Fruit fly (Drosophila melanogaster) whole organism, embryonic: Measurements from ENCODE around the gene Bili.
A peak's percentile ranks its signal among the peaks of the same experiment; 100 is the strongest.

ENCODE experiments used
- B-H1 ChIP-seq: fragments of 200-800 bp; sonication (Bioruptor generic); IDR thresholded peaks from 3 replicates; pipeline ENCODE4 v1.3.6; 2022; ENCODE audit warnings: missing biosample characterization, missing genetic modification characterization
- B-H2 ChIP-seq: fragments of 200-800 bp; sonication (Bioruptor generic); optimal IDR thresholded peaks from 2 replicates; lab custom pipeline; 2018; ENCODE audit warnings: missing biosample characterization, mild to moderate bottlenecking, missing genetic modification characterization
- Bdp1 ChIP-seq: fragments of 200-800 bp; sonication (Bioruptor generic); optimal IDR thresholded peaks from 3 replicates; lab custom pipeline; 2016; ENCODE audit warnings: missing biosample characterization, missing genetic modification characterization
- Blimp-1 ChIP-seq: fragments of 200-800 bp; sonication (Bioruptor generic); optimal IDR thresholded peaks from 3 replicates; lab custom pipeline; 2018; ENCODE audit warnings: missing biosample characterization, missing genetic modification characterization, mild to moderate bottlenecking, moderate library complexity, missing genetic modification reagents
- CG10209 ChIP-seq: fragments of 200-800 bp; sonication (Bioruptor generic); optimal IDR thresholded peaks from 3 replicates; lab custom pipeline; 2017; ENCODE audit warnings: missing biosample characterization, mild to moderate bottlenecking, missing genetic modification characterization, missing genetic modification reagents
- CG10565 ChIP-seq: fragments of 200-800 bp; sonication (Bioruptor generic); optimal IDR thresholded peaks from 3 replicates; lab custom pipeline; 2016; ENCODE audit warnings: missing biosample characterization, mild to moderate bottlenecking, missing genetic modification characterization
- CG13296 ChIP-seq: fragments of 200-800 bp; sonication (Bioruptor generic); optimal IDR thresholded peaks from 3 replicates; lab custom pipeline; 2018; ENCODE audit warnings: missing biosample characterization, mild to moderate bottlenecking, missing genetic modification characterization
- CG17802 ChIP-seq: fragments of 200-800 bp; sonication (Bioruptor generic); optimal IDR thresholded peaks from 2 replicates; lab custom pipeline; 2018; ENCODE audit warnings: missing biosample characterization, mild to moderate bottlenecking, missing genetic modification characterization, moderate library complexity
- CG18011 ChIP-seq: fragments of 200-800 bp; sonication (Bioruptor generic); optimal IDR thresholded peaks from 2 replicates; lab custom pipeline; 2017; ENCODE audit warnings: missing biosample characterization, missing genetic modification characterization, mild to moderate bottlenecking, moderate library complexity, missing genotype
- CG2202 ChIP-seq: fragments of 200-800 bp; sonication (Bioruptor generic); optimal IDR thresholded peaks from 2 replicates; lab custom pipeline; 2018; ENCODE audit warnings: missing biosample characterization, mild to moderate bottlenecking, missing genetic modification characterization
- CG31365 ChIP-seq: fragments of 200-800 bp; sonication (Bioruptor generic); optimal IDR thresholded peaks from 2 replicates; lab custom pipeline; 2018; ENCODE audit warnings: missing biosample characterization, mild to moderate bottlenecking, missing genetic modification characterization
- CG31388 ChIP-seq: fragments of 200-800 bp; sonication (Bioruptor generic); optimal IDR thresholded peaks from 2 replicates; lab custom pipeline; 2016; ENCODE audit warnings: missing biosample characterization, missing genetic modification characterization
- CG33557 ChIP-seq: fragments of 200-800 bp; sonication (Bioruptor generic); optimal IDR thresholded peaks from 2 replicates; lab custom pipeline; 2019; ENCODE audit warnings: missing biosample characterization, mild to moderate bottlenecking, missing genetic modification characterization, moderate library complexity
- CG34224 ChIP-seq: fragments of 200-800 bp; sonication (Bioruptor generic); IDR thresholded peaks from 3 replicates; pipeline ENCODE4 v1.3.6; 2022; ENCODE audit warnings: missing biosample characterization, missing genetic modification characterization; ENCODE audit not compliant: partially characterized antibody
- CG6854 ChIP-seq: fragments of 200-800 bp; sonication (Bioruptor generic); optimal IDR thresholded peaks from 3 replicates; lab custom pipeline; 2017; ENCODE audit warnings: missing biosample characterization, mild to moderate bottlenecking, missing genetic modification characterization
- CG7271 ChIP-seq: fragments of 200-800 bp; sonication (Bioruptor generic); optimal IDR thresholded peaks from 2 replicates; lab custom pipeline; 2018; ENCODE audit warnings: missing biosample characterization, mild to moderate bottlenecking, missing genetic modification characterization, moderate library complexity
- CG7839 ChIP-seq: fragments of 200-800 bp; sonication (Bioruptor generic); optimal IDR thresholded peaks from 3 replicates; lab custom pipeline; 2018; ENCODE audit warnings: missing biosample characterization, mild to moderate bottlenecking, missing genetic modification characterization, moderate library complexity
- CG8089 ChIP-seq: fragments of 200-800 bp; sonication (Bioruptor generic); optimal IDR thresholded peaks from 3 replicates; lab custom pipeline; 2016; ENCODE audit warnings: missing biosample characterization, missing genetic modification characterization
- CG8765 ChIP-seq: fragments of 200-800 bp; sonication (Bioruptor generic); IDR thresholded peaks from 2 replicates; pipeline ENCODE4 v1.3.6; 2022; ENCODE audit warnings: missing biosample characterization, missing genetic modification characterization
- CHES-1-like ChIP-seq: fragments of 200-800 bp; sonication (Bioruptor generic); optimal IDR thresholded peaks from 2 replicates; lab custom pipeline; 2016; ENCODE audit warnings: missing biosample characterization, missing genetic modification characterization
- Camta ChIP-seq: fragments of 200-800 bp; sonication (Bioruptor generic); optimal IDR thresholded peaks from 2 replicates; lab custom pipeline; 2016; ENCODE audit warnings: missing biosample characterization, missing genetic modification characterization
- D19A ChIP-seq: fragments of 200-800 bp; optimal IDR thresholded peaks from 3 replicates; lab custom pipeline; 2019; ENCODE audit warnings: missing biosample characterization, mild to moderate bottlenecking, missing genetic modification characterization, moderate library complexity
- Dek ChIP-seq: fragments of 200-800 bp; sonication (Bioruptor generic); optimal IDR thresholded peaks from 3 replicates; lab custom pipeline; 2019; ENCODE audit warnings: missing biosample characterization, mild to moderate bottlenecking, missing genetic modification characterization, moderate library complexity
- GATAe ChIP-seq: fragments of 200-800 bp; sonication (Bioruptor generic); conservative IDR thresholded peaks from 2 replicates; pipeline ENCODE4 v1.3.6; 2022; ENCODE audit warnings: missing biosample characterization, missing genetic modification characterization
- HLH3B ChIP-seq: fragments of 200-800 bp; sonication (Bioruptor generic); IDR thresholded peaks from 2 replicates; pipeline ENCODE4 v1.3.6; 2022; ENCODE audit warnings: missing biosample characterization, missing genetic modification characterization
- Hr3 ChIP-seq: fragments of 200-800 bp; sonication (Bioruptor generic); optimal IDR thresholded peaks from 3 replicates; lab custom pipeline; 2016; ENCODE audit warnings: missing biosample characterization, missing genetic modification characterization
- Lpt ChIP-seq: fragments of >200 bp; optimal IDR thresholded peaks from 2 replicates; lab custom pipeline; 2018; ENCODE audit warnings: missing biosample characterization, missing genetic modification characterization
- NC2α ChIP-seq: fragments of 200-800 bp; sonication (Bioruptor generic); optimal IDR thresholded peaks from 2 replicates; lab custom pipeline; 2016; ENCODE audit warnings: missing biosample characterization, missing genetic modification characterization
- Oli ChIP-seq: fragments of 200-800 bp; sonication (Bioruptor generic); optimal IDR thresholded peaks from 2 replicates; lab custom pipeline; 2018; ENCODE audit warnings: missing biosample characterization, mild to moderate bottlenecking, missing genetic modification characterization, moderate library complexity
- Pdp1 ChIP-seq, 2 experiments: fragments of 200-800 bp; sonication (Bioruptor generic); optimal IDR thresholded peaks; 3 replicates each; lab custom pipeline; 2016; ENCODE audit warnings: missing biosample characterization in 2 of 2, missing genetic modification characterization in 2 of 2, mild to moderate bottlenecking in 1 of 2, moderate library complexity in 1 of 2
- Poxn ChIP-seq: fragments of 200-800 bp; sonication (Bioruptor generic); IDR thresholded peaks from 2 replicates; pipeline ENCODE4 v1.3.6; 2022; ENCODE audit warnings: missing biosample characterization, missing genetic modification characterization
- Sox100B ChIP-seq: fragments of 200-800 bp; sonication (Bioruptor generic); optimal IDR thresholded peaks from 3 replicates; lab custom pipeline; 2018; ENCODE audit warnings: missing biosample characterization, mild to moderate bottlenecking, missing genetic modification characterization
- Spps ChIP-seq: fragments of 200-800 bp; sonication (Bioruptor generic); optimal IDR thresholded peaks from 2 replicates; lab custom pipeline; 2018; ENCODE audit warnings: missing biosample characterization, mild to moderate bottlenecking, missing genetic modification characterization
- Tbp ChIP-seq: fragments of >200 bp; optimal IDR thresholded peaks from 2 replicates; lab custom pipeline; 2018; ENCODE audit warnings: missing biosample characterization, missing genetic modification characterization
- Xbp1 ChIP-seq: fragments of 200-800 bp; sonication (Bioruptor generic); optimal IDR thresholded peaks from 3 replicates; lab custom pipeline; 2016; ENCODE audit warnings: missing biosample characterization, mild to moderate bottlenecking, missing genetic modification characterization
- aop ChIP-seq: fragments of 200-800 bp; sonication (Bioruptor generic); IDR thresholded peaks from 2 replicates; pipeline ENCODE4 v1.3.6; 2022; ENCODE audit warnings: missing biosample characterization, missing genetic modification characterization
- ap ChIP-seq: fragments of 200-800 bp; sonication (Bioruptor generic); IDR thresholded peaks from 2 replicates; pipeline ENCODE4 v1.3.6; 2022; ENCODE audit warnings: missing biosample characterization, missing genetic modification characterization
- br ChIP-seq: fragments of >200 bp; optimal IDR thresholded peaks from 2 replicates; lab custom pipeline; 2017
- chinmo ChIP-seq: fragments of 200-800 bp; sonication (Bioruptor generic); IDR thresholded peaks from 4 replicates; pipeline ENCODE4 v1.3.6; 2022; ENCODE audit warnings: missing biosample characterization, missing genetic modification characterization; ENCODE audit not compliant: partially characterized antibody
- disco-r ChIP-seq: fragments of 200-800 bp; sonication (Bioruptor generic); optimal IDR thresholded peaks from 2 replicates; lab custom pipeline; 2016; ENCODE audit warnings: missing biosample characterization, missing genetic modification characterization
- dysf ChIP-seq: fragments of 200-800 bp; sonication (Bioruptor generic); IDR thresholded peaks from 3 replicates; pipeline ENCODE4 v1.3.6; 2022; ENCODE audit warnings: missing biosample characterization, missing genetic modification characterization
- mam ChIP-seq: fragments of 200-800 bp; sonication (Bioruptor generic); optimal IDR thresholded peaks from 3 replicates; lab custom pipeline; 2016; ENCODE audit warnings: missing biosample characterization, missing genetic modification characterization
- mld ChIP-seq: fragments of 200-800 bp; sonication (Bioruptor generic); IDR thresholded peaks from 3 replicates; pipeline ENCODE4 v1.3.6; 2022; ENCODE audit warnings: missing biosample characterization, missing genetic modification characterization; ENCODE audit not compliant: partially characterized antibody
- odd ChIP-seq: fragments of 200-800 bp; sonication (Bioruptor generic); optimal IDR thresholded peaks from 2 replicates; lab custom pipeline; 2017; ENCODE audit warnings: missing biosample characterization, mild to moderate bottlenecking, missing genetic modification characterization
- org-1 ChIP-seq: fragments of 200-800 bp; sonication (Bioruptor generic); optimal IDR thresholded peaks from 2 replicates; lab custom pipeline; 2017; ENCODE audit warnings: missing biosample characterization, missing genetic modification characterization
- repo ChIP-seq: fragments of 200-800 bp; sonication (Bioruptor generic); optimal IDR thresholded peaks from 2 replicates; lab custom pipeline; 2016; ENCODE audit warnings: missing biosample characterization, missing genetic modification characterization
- rib ChIP-seq: fragments of 200-800 bp; sonication (Bioruptor generic); IDR thresholded peaks from 2 replicates; pipeline ENCODE4 v1.3.6; 2022; ENCODE audit warnings: missing biosample characterization, missing genetic modification characterization
- tna ChIP-seq: fragments of 200-800 bp; sonication (Bioruptor generic); IDR thresholded peaks from 2 replicates; pipeline ENCODE4 v1.3.6; 2022; ENCODE audit warnings: missing biosample characterization, missing genetic modification characterization; ENCODE audit not compliant: partially characterized antibody
- tx ChIP-seq: fragments of 200-800 bp; sonication (Bioruptor generic); optimal IDR thresholded peaks from 2 replicates; lab custom pipeline; 2016; ENCODE audit warnings: missing biosample characterization, missing genetic modification characterization
- unpg ChIP-seq: fragments of 200-800 bp; sonication (Bioruptor generic); optimal IDR thresholded peaks from 3 replicates; lab custom pipeline; 2018; ENCODE audit warnings: missing biosample characterization, mild to moderate bottlenecking, missing genetic modification characterization, moderate library complexity
- usp ChIP-seq: fragments of >200 bp; optimal IDR thresholded peaks from 2 replicates; lab custom pipeline; 2017; ENCODE audit warnings: missing biosample characterization, missing genetic modification characterization
- zfh1 ChIP-seq: fragments of 200-800 bp; sonication (Bioruptor generic); IDR thresholded peaks from 3 replicates; pipeline ENCODE4 v1.3.6; 2022; ENCODE audit warnings: missing biosample characterization, missing genetic modification characterization

The Bili gene

dm6 chr3R:25174244-25174643 is 43.1 kb downstream of the Bili start (continued):
- TF ChIP-seq repo = no peak
- TF ChIP-seq br (lab: Kevin White, UChicago) = no peak
- TF ChIP-seq Sox100B (GFP tag; lab: Kevin White, UChicago) = peak; percentile 12
- TF ChIP-seq odd (GFP tag; lab: Kevin White, UChicago) = no peak
- TF ChIP-seq CG34224 (GFP tag; lab: Robert Waterston, UW) = no peak
- no peak for TF ChIP-seq Lpt (GFP tag; lab: Kevin White, UChicago)
- TF ChIP-seq Tbp (GFP tag; lab: Kevin White, UChicago) = no peak
- TF ChIP-seq mld (GFP tag; lab: Robert Waterston, UW) = no peak
- no peak for TF ChIP-seq Bdp1 (GFP tag; lab: Kevin White, UChicago)
- no peak for TF ChIP-seq CG10565 (GFP tag; lab: Kevin White, UChicago)
- TF ChIP-seq dysf (GFP tag; lab: Robert Waterston, UW) = no peak
- TF ChIP-seq rib (GFP tag; lab: Robert Waterston, UW) = no peak
- TF ChIP-seq CG31388 (GFP tag; lab: Kevin White, UChicago) = no peak
- TF ChIP-seq CG13296 (GFP tag; lab: Kevin White, UChicago) = no peak
- TF ChIP-seq CHES-1-like (GFP tag; lab: Kevin White, UChicago) = no peak
- TF ChIP-seq aop = no peak
- no peak for TF ChIP-seq CG2202 (tag; lab: Kevin White, UChicago)
- no peak for TF ChIP-seq Spps
- TF ChIP-seq Oli = no peak
- TF ChIP-seq GATAe (GFP tag; lab: Robert Waterston, UW) = no peak
- TF ChIP-seq Blimp-1 = peak; percentile 39
- TF ChIP-seq Dek (tag; lab: Kevin White, UChicago) = no peak
- TF ChIP-seq Hr3 (GFP tag; lab: Kevin White, UChicago) = peak; percentile 4
- TF ChIP-seq Camta (GFP tag; lab: Kevin White, UChicago) = no peak
- TF ChIP-seq NC2α (GFP tag; lab: Kevin White, UChicago) = no peak
- TF ChIP-seq CG10209 (GFP tag; lab: Kevin White, UChicago) = no peak
- TF ChIP-seq tna (GFP tag; lab: Robert Waterston, UW) = no peak
- TF ChIP-seq CG6854 (GFP tag; lab: Kevin White, UChicago) = no peak
- TF ChIP-seq org-1 (GFP tag; lab: Kevin White, UChicago) = no peak
- peak; percentile 5 for TF ChIP-seq unpg
- TF ChIP-seq disco-r = no peak
- TF ChIP-seq CG17802 (tag; lab: Kevin White, UChicago) = no peak
- TF ChIP-seq CG8765 (GFP tag; lab: Robert Waterston, UW) = no peak
- no peak for TF ChIP-seq HLH3B (GFP tag; lab: Robert Waterston, UW)
- TF ChIP-seq Poxn (GFP tag; lab: Robert Waterston, UW) = no peak
- TF ChIP-seq B-H2 (GFP tag; lab: Kevin White, UChicago) = no peak
- TF ChIP-seq B-H1 (GFP tag; lab: Robert Waterston, UW) = no peak
- no peak for TF ChIP-seq chinmo (GFP tag; lab: Robert Waterston, UW)
- TF ChIP-seq CG18011 = no peak
- no peak for TF ChIP-seq tx
- TF ChIP-seq usp (GFP tag; lab: Kevin White, UChicago) = no peak
- TF ChIP-seq Xbp1 = peak; percentile 8
- no peak for TF ChIP-seq CG31365 (tag; lab: Kevin White, UChicago)
- TF ChIP-seq mam (GFP tag; lab: Kevin White, UChicago) = no peak
- peak; percentile 40 for TF ChIP-seq CG7839 (tag; lab: Kevin White, UChicago)
- peak; percentile 21; the same call in 1 of the 3 replicates for TF ChIP-seq zfh1 (GFP tag; lab: Robert Waterston, UW)
- peak in 1 of 2 experiments; percentile 37 for TF ChIP-seq Pdp1 (GFP tag; optimal IDR thresholded peaks at IDR 0.05; lab: Kevin White, UChicago)
- no peak for TF ChIP-seq ap (GFP tag; lab: Robert Waterston, UW)
- no peak for TF ChIP-seq CG7271 (tag; lab: Kevin White, UChicago)
- TF ChIP-seq CG33557 (GFP tag; lab: Kevin White, UChicago) = no peak
- TF ChIP-seq D19A (tag; lab: Kevin White, UChicago) = peak; percentile 49
- no peak for TF ChIP-seq CG8089
